Worm (Caenorhabditis elegans): ENCODE data around the gene cpin-1.

DNA sequence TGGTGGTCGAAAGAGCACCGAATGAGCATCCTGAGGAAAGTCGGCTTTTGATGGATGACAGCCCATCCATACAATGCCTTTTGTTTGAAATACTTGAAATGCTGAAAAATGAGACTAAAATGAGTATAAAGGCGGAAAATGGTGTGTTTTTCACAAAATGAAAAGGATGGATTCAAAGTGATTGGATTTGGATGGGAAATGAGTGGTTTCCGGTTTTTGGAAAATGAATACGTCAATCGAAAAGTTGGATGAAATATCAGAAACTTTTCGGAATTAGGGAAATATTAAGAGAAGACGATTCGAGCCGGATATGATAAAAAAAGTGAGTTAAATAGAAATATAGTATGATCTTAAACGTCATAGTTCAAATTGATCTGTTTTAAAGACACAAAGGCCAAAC is 16.9 kb downstream of the cpin-1 start, which contains the start of gene F38E11.6:
- TF ChIP-seq tra-4 (tag; optimal IDR thresholded peaks at IDR 0.05) (no peak), ama-1 (optimal IDR thresholded peaks at IDR 0.05) (no peak), tbx-37 (GFP tag; conservative IDR thresholded peaks at IDR 0.05) (no peak), ceh-36 (tag; optimal IDR thresholded peaks at IDR 0.05) (no peak), hmbx-1 (tag; optimal IDR thresholded peaks at IDR 0.05) (no peak), F13C5.2 (tag; optimal IDR thresholded peaks at IDR 0.05) (no peak), ceh-13 (GFP tag; optimal IDR thresholded peaks at IDR 0.05) (no peak), hmg-4 (GFP tag; optimal IDR thresholded peaks at IDR 0.05) (no peak), ets-7 (tag; optimal IDR thresholded peaks at IDR 0.05) (no peak), flt-1 (GFP tag; IDR thresholded peaks at IDR 0.05) (no peak), tbx-11 (GFP tag; IDR thresholded peaks at IDR 0.05) (no peak)

Measured in whole organism, early embryonic.